Fruit fly (Drosophila melanogaster): Measurements from ENCODE around the gene CG3505.
A peak's percentile ranks its signal among the peaks of the same experiment; 100 is the strongest.

The CG3505 gene

dm6 chr3R:14649307-14650239 is 7.7 kb upstream of the CG3505 start:
- TF ChIP-seq psq (optimal IDR thresholded peaks at IDR 0.05) (peak; percentile 2), pan (optimal IDR thresholded peaks at IDR 0.05) (no peak)

- TF ChIP-seq psq (optimal IDR thresholded peaks at IDR 0.05) (no peak), pan (optimal IDR thresholded peaks at IDR 0.05) (peak; percentile 38)
Observed at dm6 chr3R:14650367-14650766, 6.9 kb upstream of the CG3505 start.

dm6 chr3R:14651076-14651662 is 6.1 kb upstream of the CG3505 start:
- TF ChIP-seq CG8478 (optimal IDR thresholded peaks at IDR 0.05) (no peak), EcR (GFP tag; optimal IDR thresholded peaks at IDR 0.05) (peak in 1 of 2 experiments; percentile 61), Dll (optimal IDR thresholded peaks at IDR 0.05) (no peak), pan (optimal IDR thresholded peaks at IDR 0.05) (no peak)

dm6 chr3R:14652301-14652880 is 4.9 kb upstream of the CG3505 start:
- TF ChIP-seq usp (GFP tag; optimal IDR thresholded peaks at IDR 0.05) (no peak), EcR (GFP tag; optimal IDR thresholded peaks at IDR 0.05) (no peak), pan (optimal IDR thresholded peaks at IDR 0.05) (no peak)

- TF ChIP-seq EcR (GFP tag; optimal IDR thresholded peaks at IDR 0.05) (no peak), usp (GFP tag; optimal IDR thresholded peaks at IDR 0.05) (no peak)
Observed at dm6 chr3R:14653039-14653852, 4.0 kb upstream of the CG3505 start.

dm6 chr3R:14654231-14654975 is 2.8 kb upstream of the CG3505 start:
- TF ChIP-seq CG8478 (optimal IDR thresholded peaks at IDR 0.05) (no peak), pan (optimal IDR thresholded peaks at IDR 0.05) (no peak), EcR (GFP tag; optimal IDR thresholded peaks at IDR 0.05) (no peak), Dll (optimal IDR thresholded peaks at IDR 0.05) (no peak), usp (GFP tag; optimal IDR thresholded peaks at IDR 0.05) (no peak), psq (optimal IDR thresholded peaks at IDR 0.05) (no peak)

- no peak for TF ChIP-seq EcR (GFP tag; optimal IDR thresholded peaks at IDR 0.05)
- no peak for TF ChIP-seq usp (GFP tag; optimal IDR thresholded peaks at IDR 0.05)
- no peak for TF ChIP-seq psq (optimal IDR thresholded peaks at IDR 0.05)
- no peak for TF ChIP-seq CG8478 (optimal IDR thresholded peaks at IDR 0.05)
- no peak for TF ChIP-seq pan (optimal IDR thresholded peaks at IDR 0.05)
- TF ChIP-seq Dll (optimal IDR thresholded peaks at IDR 0.05) = no peak
Observed at dm6 chr3R:14654976-14655896, 2.0 kb upstream of the CG3505 start.

dm6 chr3R:14655912-14656700 is 1.1 kb upstream of the CG3505 start:
- TF ChIP-seq psq (optimal IDR thresholded peaks at IDR 0.05) (no peak), Dll (optimal IDR thresholded peaks at IDR 0.05) (no peak), EcR (GFP tag; optimal IDR thresholded peaks at IDR 0.05) (no peak), usp (GFP tag; optimal IDR thresholded peaks at IDR 0.05) (no peak), pan (optimal IDR thresholded peaks at IDR 0.05) (no peak), CG8478 (optimal IDR thresholded peaks at IDR 0.05) (no peak)

dm6 chr3R:14657605-14657910 is 311 bp downstream of the CG3505 start:
- no peak for TF ChIP-seq CG8478 (optimal IDR thresholded peaks at IDR 0.05)
- TF ChIP-seq pan (optimal IDR thresholded peaks at IDR 0.05) = no peak
- TF ChIP-seq psq (optimal IDR thresholded peaks at IDR 0.05) = no peak
- TF ChIP-seq EcR (GFP tag; optimal IDR thresholded peaks at IDR 0.05) = no peak
- no peak for TF ChIP-seq Dll (optimal IDR thresholded peaks at IDR 0.05)
- no peak for TF ChIP-seq usp (GFP tag; optimal IDR thresholded peaks at IDR 0.05)

dm6 chr3R:14658170-14658569 is 923 bp downstream of the CG3505 start:
- TF ChIP-seq CG8478 (optimal IDR thresholded peaks at IDR 0.05) = no peak
- TF ChIP-seq pan (optimal IDR thresholded peaks at IDR 0.05) = no peak
- TF ChIP-seq psq (optimal IDR thresholded peaks at IDR 0.05) = no peak
- TF ChIP-seq EcR (GFP tag; optimal IDR thresholded peaks at IDR 0.05) = no peak
- no peak for TF ChIP-seq usp (GFP tag; optimal IDR thresholded peaks at IDR 0.05)
- TF ChIP-seq Dll (optimal IDR thresholded peaks at IDR 0.05) = no peak
